Worm (Caenorhabditis elegans): Measurements from ENCODE around the gene K07F5.22.

K07F5.22 gene

ce11 chrIV:9854952-9855351 lies 9.9 kb upstream of the K07F5.22 start:
- TF ChIP-seq nhr-80 (tag; optimal IDR thresholded peaks at IDR 0.05): peak; percentile 28
- TF ChIP-seq hlh-12 (tag; optimal IDR thresholded peaks at IDR 0.05): no peak

ce11 chrIV:9855712-9856111 lies 9.2 kb upstream of the K07F5.22 start, which contains the start of gene K07F5.12:
Gene K07F5.12 (plus strand): TSS chrIV:9856012.
- no peak for TF ChIP-seq T07F8.4 (tag; optimal IDR thresholded peaks at IDR 0.05)
- no peak for TF ChIP-seq nhr-90 (tag; optimal IDR thresholded peaks at IDR 0.05)
- TF ChIP-seq madf-8 (GFP tag; conservative IDR thresholded peaks at IDR 0.05): no peak
- no peak for TF ChIP-seq ztf-22 (GFP tag; optimal IDR thresholded peaks at IDR 0.05)
- no peak for TF ChIP-seq F33H1.4 (GFP tag; IDR thresholded peaks at IDR 0.05)
- TF ChIP-seq C06A6.2 (GFP tag; conservative IDR thresholded peaks at IDR 0.05): no peak
- no peak for TF ChIP-seq F39B2.1 (GFP tag; IDR thresholded peaks at IDR 0.05)
- TF ChIP-seq zim-3 (tag; optimal IDR thresholded peaks at IDR 0.05): no peak
- TF ChIP-seq nhr-80 (tag; optimal IDR thresholded peaks at IDR 0.05): no peak
- no peak for TF ChIP-seq F37B4.10 (GFP tag; IDR thresholded peaks at IDR 0.05)
- TF ChIP-seq chd-7 (tag; optimal IDR thresholded peaks at IDR 0.05): no peak
- TF ChIP-seq ztf-28 (GFP tag; IDR thresholded peaks at IDR 0.05): no peak
- no peak for TF ChIP-seq lin-40 (tag; optimal IDR thresholded peaks at IDR 0.05)
- TF ChIP-seq egrh-3 (GFP tag; IDR thresholded peaks at IDR 0.05): no peak
- TF ChIP-seq tbx-9 (tag; optimal IDR thresholded peaks at IDR 0.05; ENCODE audit: borderline replicate concordance): no peak
- TF ChIP-seq B0261.1 (tag; optimal IDR thresholded peaks at IDR 0.05): no peak
- TF ChIP-seq B0035.1 (tag; optimal IDR thresholded peaks at IDR 0.05): no peak
- no peak for TF ChIP-seq dpff-1 (tag; optimal IDR thresholded peaks at IDR 0.05)

ce11 chrIV:9857952-9858488 lies 6.9 kb upstream of the K07F5.22 start, which contains the start of gene npp-1:
Gene npp-1 (plus strand): TSS chrIV:9858488.
- TF ChIP-seq snpc-4 (GFP tag; optimal IDR thresholded peaks at IDR 0.05) (no peak), snpc-4 (tag; optimal IDR thresholded peaks at IDR 0.05) (peak in 1 of 4 experiments; percentile 7), egl-44 (GFP tag; IDR thresholded peaks at IDR 0.05) (no peak), ama-1 (optimal IDR thresholded peaks at IDR 0.05) (no peak), ama-1 (GFP tag; optimal IDR thresholded peaks at IDR 0.05) (no peak), lsy-27 (tag; optimal IDR thresholded peaks at IDR 0.05; ENCODE audit: borderline replicate concordance, insufficient read depth) (no peak), nhr-90 (tag; optimal IDR thresholded peaks at IDR 0.05) (no peak), cebp-2 (GFP tag; IDR thresholded peaks at IDR 0.05) (no peak), nfya-1 (tag; optimal IDR thresholded peaks at IDR 0.05; ENCODE audit: borderline replicate concordance, insufficient read depth) (no peak), Y53F4B.3 (GFP tag; IDR thresholded peaks at IDR 0.05) (no peak), D2030.7 (GFP tag; IDR thresholded peaks at IDR 0.05) (peak; percentile 22; the same call in 1 of the 2 replicates), ceh-100 (GFP tag; IDR thresholded peaks at IDR 0.05) (peak; percentile 83), Y95B8A.8 (GFP tag; IDR thresholded peaks at IDR 0.05) (no peak), ceh-91 (GFP tag; IDR thresholded peaks at IDR 0.05) (no peak), nhr-80 (tag; optimal IDR thresholded peaks at IDR 0.05) (peak; percentile 20), attf-5 (GFP tag; optimal IDR thresholded peaks at IDR 0.05) (peak; percentile 63), snpc-1.3 (tag; optimal IDR thresholded peaks at IDR 0.05; ENCODE audit: insufficient read depth) (no peak), nfya-2 (GFP tag; IDR thresholded peaks at IDR 0.05) (no peak), lin-26 (GFP tag; IDR thresholded peaks at IDR 0.05) (no peak), F23B12.7 (tag; optimal IDR thresholded peaks at IDR 0.05; ENCODE audit: insufficient read depth) (peak; percentile 18), Y79H2A.3 (GFP tag; conservative IDR thresholded peaks at IDR 0.05) (no peak), rpc-1 (optimal IDR thresholded peaks at IDR 0.05) (no peak), rpc-1 (tag; optimal IDR thresholded peaks at IDR 0.05) (no peak), dox-1 (GFP tag; IDR thresholded peaks at IDR 0.05) (no peak), nfyb-1 (GFP tag; IDR thresholded peaks at IDR 0.05) (no peak), mcd-1 (GFP tag; IDR thresholded peaks at IDR 0.05) (peak; percentile 69), dpl-1 (GFP tag; optimal IDR thresholded peaks at IDR 0.05) (no peak), nhr-27 (tag; optimal IDR thresholded peaks at IDR 0.05) (no peak), B0019.2 (GFP tag; conservative IDR thresholded peaks at IDR 0.05) (no peak), unc-62 (GFP tag; optimal IDR thresholded peaks at IDR 0.05) (no peak)
